Worm (Caenorhabditis elegans) whole organism, midembryonic: Measurements from ENCODE around the gene F19B10.6.

Source experiments
- T22C8.4 ChIP-seq: fragments of 200-800 bp; sonication (Bioruptor generic); IDR thresholded peaks from 2 replicates; pipeline ENCODE4 v1.3.6; 2022; ENCODE audit warnings: missing genetic modification characterization, missing compliant biosample characterization
- cog-1 ChIP-seq: sonication (generic microtip); optimal IDR thresholded peaks from 2 replicates; lab custom pipeline; 2016; ENCODE audit warnings: missing genetic modification characterization, missing compliant biosample characterization
- flt-1 ChIP-seq: fragments of 200-800 bp; sonication (Bioruptor generic); IDR thresholded peaks from 2 replicates; pipeline ENCODE4 v1.3.6; 2022; ENCODE audit warnings: missing genetic modification characterization, missing compliant biosample characterization
- klf-2 ChIP-seq: fragments of 200-800 bp; sonication (Bioruptor generic); conservative IDR thresholded peaks from 2 replicates; pipeline ENCODE4 v1.3.6; 2022; ENCODE audit warnings: missing genetic modification reagents, missing genetic modification characterization, missing compliant biosample characterization
- med-1 ChIP-seq: sonication (generic microtip); optimal IDR thresholded peaks from 2 replicates; lab custom pipeline; 2017; ENCODE audit warnings: missing genetic modification characterization, mild to moderate bottlenecking, missing compliant biosample characterization, antibody characterized with exemption, missing genetic modification reagents; ENCODE audit not compliant: insufficient read depth
- tab-1 ChIP-seq: fragments of 200-800 bp; sonication (Bioruptor generic); IDR thresholded peaks from 2 replicates; pipeline ENCODE4 v1.3.6; 2022; ENCODE audit warnings: missing genetic modification characterization, missing compliant biosample characterization
- ztf-23 ChIP-seq: fragments of 200-800 bp; sonication (Bioruptor generic); IDR thresholded peaks from 2 replicates; pipeline ENCODE4 v1.3.6; 2022; ENCODE audit warnings: missing genetic modification reagents, missing genetic modification characterization, missing compliant biosample characterization
- ztf-29 ChIP-seq: fragments of 200-800 bp; sonication (Bioruptor generic); IDR thresholded peaks from 2 replicates; pipeline ENCODE4 v1.3.6; 2022; ENCODE audit warnings: missing genetic modification reagents, missing genetic modification characterization, missing compliant biosample characterization

DNA sequence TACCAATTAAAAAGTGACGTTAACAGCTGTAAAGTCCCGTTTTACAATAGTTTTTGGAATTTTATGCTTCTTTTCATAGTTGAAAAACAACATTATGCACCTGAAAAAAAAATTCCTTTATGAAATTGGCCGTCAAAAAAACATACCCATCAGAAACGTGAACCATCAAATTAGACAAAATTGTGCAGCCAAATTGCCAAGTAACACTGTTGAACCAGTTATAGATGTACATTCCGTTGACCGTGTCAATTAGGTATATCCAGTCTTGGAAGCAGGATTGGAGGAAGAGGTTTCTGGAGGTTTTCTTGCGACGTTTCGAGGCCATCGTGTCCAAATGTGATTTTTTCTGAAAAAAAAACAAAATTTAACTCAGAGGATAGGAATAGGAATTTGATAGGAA, 5.6 kb upstream of the F19B10.6 start, which contains the start of gene srx-97:
- no peak for TF ChIP-seq med-1
- no peak for TF ChIP-seq flt-1
- TF ChIP-seq cog-1 (tag; lab: Kevin White, UChicago), result no peak
- TF ChIP-seq T22C8.4 (GFP tag; lab: Robert Waterston, UW), result no peak
- TF ChIP-seq tab-1, result no peak
- no peak for TF ChIP-seq klf-2 (GFP tag; lab: Robert Waterston, UW)
- TF ChIP-seq ztf-29 (GFP tag; lab: Robert Waterston, UW), result no peak
- TF ChIP-seq ztf-23 (GFP tag; lab: Robert Waterston, UW), result no peak
